Fruit fly (Drosophila melanogaster) S2 (cell line): Measurements from ENCODE around the gene Ppm1.

ENCODE experiments used
- CG8478 ChIP-seq: fragments of >200 bp; optimal IDR thresholded peaks from 2 replicates; lab custom pipeline; 2018
- CTCF ChIP-seq, 2 experiments: fragments of >200 bp; optimal IDR thresholded peaks; 2 replicates each; lab custom pipeline; 2018

DNA sequence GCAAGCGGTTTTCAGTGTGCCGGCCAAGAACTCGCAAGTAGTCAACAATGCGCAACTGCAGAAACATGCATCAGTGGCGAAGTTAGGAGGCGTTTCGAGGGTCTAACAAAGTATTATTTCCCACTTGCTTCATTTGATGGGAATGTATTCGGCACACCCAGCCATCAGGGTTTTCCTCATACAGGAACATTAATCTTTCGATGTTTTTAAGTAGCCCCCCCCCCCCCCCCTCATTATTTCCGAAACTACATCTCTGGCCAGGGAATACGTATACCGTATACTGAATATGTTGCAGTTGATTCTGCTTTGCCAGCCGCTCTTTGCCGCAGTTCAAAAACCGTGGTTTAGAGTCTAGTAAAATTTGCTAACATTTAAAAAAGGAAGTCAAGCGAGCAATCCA is 21.4 kb downstream of the Ppm1 start:
- TF ChIP-seq CTCF (optimal IDR thresholded peaks at IDR 0.05; lab: Kevin White, UChicago) (no peak), CG8478 (lab: Kevin White, UChicago) (no peak)
